Worm (Caenorhabditis elegans) whole organism, L1 larva: Measurements from ENCODE around the gene F10D7.5.
A peak's percentile ranks its signal among the peaks of the same experiment; 100 is the strongest.

Source experiments
- C04F5.9 ChIP-seq: sonication (generic microtip); optimal IDR thresholded peaks from 2 replicates; lab custom pipeline; 2016; ENCODE audit warnings: missing genetic modification characterization, missing compliant biosample characterization
- C16A3.4 ChIP-seq: fragments of 150-350 bp; optimal IDR thresholded peaks from 2 replicates; lab custom pipeline; 2014; ENCODE audit warnings: missing biosample characterization, missing genetic modification characterization
- ama-1 ChIP-seq: fragments of 150-350 bp; optimal IDR thresholded peaks from 2 replicates; lab custom pipeline; 2014
- blmp-1 ChIP-seq: fragments of 150-350 bp; optimal IDR thresholded peaks from 2 replicates; lab custom pipeline; 2014; ENCODE audit warnings: missing biosample characterization, missing genetic modification characterization
- ceh-88 ChIP-seq: fragments of 200-800 bp; sonication (Bioruptor generic); IDR thresholded peaks from 2 replicates; pipeline ENCODE4 v1.3.6; 2022; ENCODE audit warnings: missing genetic modification characterization, missing compliant biosample characterization
- ces-1 ChIP-seq: fragments of 150-350 bp; optimal IDR thresholded peaks from 2 replicates; lab custom pipeline; 2014; ENCODE audit warnings: missing biosample characterization, missing genetic modification reagents, missing genetic modification characterization
- dpl-1 ChIP-seq, 3 experiments: fragments of 150-350 bp in 2 of 3; sonication (generic microtip) in 1 of 3; optimal IDR thresholded peaks; 2 replicates each; lab custom pipeline; 2014 to 2017; ENCODE audit warnings: missing biosample characterization in 3 of 3, missing genetic modification characterization in 3 of 3, missing genetic modification reagents in 3 of 3
- efl-1 ChIP-seq, 4 experiments: fragments of 150-350 bp; optimal IDR thresholded peaks in 3 of 4; peaks in 1 of 4; 1 replicate in 1 of 4; 2 replicates in 3 of 4; lab custom pipeline; 2014; ENCODE audit warnings: missing biosample characterization in 2 of 4, missing genetic modification characterization in 2 of 4, missing genetic modification reagents in 2 of 4
- efl-3 ChIP-seq: fragments of 200-800 bp; sonication (Bioruptor generic); optimal IDR thresholded peaks from 2 replicates; lab custom pipeline; 2018; ENCODE audit warnings: mild to moderate bottlenecking, missing genetic modification characterization, missing compliant biosample characterization
- egl-13 ChIP-seq: sonication (generic microtip); optimal IDR thresholded peaks from 2 replicates; lab custom pipeline; 2016; ENCODE audit warnings: missing genotype, missing genetic modification reagents, missing genetic modification characterization, missing compliant biosample characterization
- egl-27 ChIP-seq, 2 experiments: fragments of 150-350 bp in 1 of 2; sonication (generic microtip); optimal IDR thresholded peaks; 3 replicates each; lab custom pipeline; 2017 to 2018; ENCODE audit warnings: missing biosample characterization in 2 of 2, missing genetic modification characterization in 2 of 2, missing genetic modification reagents in 2 of 2
- elt-3 ChIP-seq, 6 experiments: fragments of 150-350 bp in 1 of 6; sonication (generic microtip); optimal IDR thresholded peaks; 2 replicates each; lab custom pipeline; 2017 to 2018; ENCODE audit warnings: missing biosample characterization in 6 of 6, missing genetic modification characterization in 6 of 6, inconsistent platforms in 1 of 6
- fkh-4 ChIP-seq: sonication (generic microtip); optimal IDR thresholded peaks from 2 replicates; lab custom pipeline; 2016; ENCODE audit warnings: missing compliant biosample characterization, missing genetic modification characterization, borderline replicate concordance
- grh-1 ChIP-seq: fragments of 200-800 bp; sonication (Bioruptor generic); IDR thresholded peaks from 2 replicates; pipeline ENCODE4 v1.3.6; 2022; ENCODE audit warnings: missing genetic modification reagents, missing genetic modification characterization, missing compliant biosample characterization
- hlh-4 ChIP-seq: sonication (generic microtip); optimal IDR thresholded peaks from 2 replicates; lab custom pipeline; 2016; ENCODE audit warnings: mild to moderate bottlenecking, missing genetic modification characterization, missing compliant biosample characterization
- hpl-2 ChIP-seq: fragments of 150-350 bp; optimal IDR thresholded peaks from 2 replicates; lab custom pipeline; 2014; ENCODE audit warnings: missing biosample characterization, missing genetic modification reagents, missing genetic modification characterization
- jun-1 ChIP-seq: fragments of 150-350 bp; optimal IDR thresholded peaks from 2 replicates; lab custom pipeline; 2014; ENCODE audit warnings: missing biosample characterization, missing genetic modification reagents, missing genetic modification characterization
- lin-13 ChIP-seq: fragments of 150-350 bp; optimal IDR thresholded peaks from 2 replicates; lab custom pipeline; 2014; ENCODE audit warnings: missing biosample characterization, missing genetic modification reagents, missing genetic modification characterization
- lin-14 ChIP-seq: fragments of 200-800 bp; sonication (Bioruptor generic); optimal IDR thresholded peaks from 2 replicates; lab custom pipeline; 2018; ENCODE audit warnings: mild to moderate bottlenecking, missing genetic modification characterization, moderate library complexity, missing compliant biosample characterization
- lin-35 ChIP-seq, 2 experiments: fragments of 150-350 bp; optimal IDR thresholded peaks; 2 replicates each; lab custom pipeline; 2014; ENCODE audit warnings: missing biosample characterization in 2 of 2, missing genetic modification characterization in 2 of 2, missing genetic modification reagents in 2 of 2
- lir-3 ChIP-seq: sonication (generic microtip); optimal IDR thresholded peaks from 2 replicates; lab custom pipeline; 2016; ENCODE audit warnings: mild to moderate bottlenecking, missing genetic modification characterization, moderate library complexity, missing compliant biosample characterization; ENCODE audit not compliant: poor library complexity
- lsy-2 ChIP-seq, 2 experiments: fragments of 150-350 bp; optimal IDR thresholded peaks; 2 replicates each; lab custom pipeline; 2014; ENCODE audit warnings: missing biosample characterization in 2 of 2, missing genetic modification characterization in 2 of 2
- mdl-1 ChIP-seq, 2 experiments: fragments of 150-350 bp; optimal IDR thresholded peaks; 2 replicates each; lab custom pipeline; 2014 to 2017; ENCODE audit warnings: missing biosample characterization in 2 of 2, missing genetic modification characterization in 2 of 2, inconsistent platforms in 1 of 2
- nhr-11 ChIP-seq: fragments of 150-350 bp; optimal IDR thresholded peaks from 2 replicates; lab custom pipeline; 2014; ENCODE audit warnings: missing biosample characterization, missing genetic modification characterization
- nhr-19 ChIP-seq: fragments of 200-800 bp; sonication (Bioruptor generic); conservative IDR thresholded peaks from 2 replicates; pipeline ENCODE4 v1.3.6; 2022; ENCODE audit warnings: missing genetic modification characterization, missing compliant biosample characterization
- nhr-20 ChIP-seq: sonication (generic microtip); optimal IDR thresholded peaks from 2 replicates; lab custom pipeline; 2016; ENCODE audit warnings: mild to moderate bottlenecking, missing genetic modification characterization, missing compliant biosample characterization
- nhr-71 ChIP-seq: sonication (generic microtip); optimal IDR thresholded peaks from 2 replicates; lab custom pipeline; 2016; ENCODE audit warnings: mild to moderate bottlenecking, missing genetic modification characterization, moderate library complexity, missing compliant biosample characterization
- nhr-84 ChIP-seq: sonication (generic microtip); optimal IDR thresholded peaks from 2 replicates; lab custom pipeline; 2017; ENCODE audit warnings: missing biosample characterization, missing genetic modification characterization
- nhr-85 ChIP-seq: sonication (generic microtip); peaks from one replicate; lab custom pipeline; 2016; ENCODE audit warnings: missing genetic modification characterization, inconsistent platforms, missing compliant biosample characterization
- nhr-90 ChIP-seq: sonication (generic microtip); optimal IDR thresholded peaks from 2 replicates; lab custom pipeline; 2016; ENCODE audit warnings: mild to moderate bottlenecking, missing genetic modification characterization, missing compliant biosample characterization; ENCODE audit not compliant: poor library complexity
- pax-3 ChIP-seq: fragments of 200-800 bp; sonication (Bioruptor generic); optimal IDR thresholded peaks from 2 replicates; lab custom pipeline; 2018; ENCODE audit warnings: mild to moderate bottlenecking, missing genetic modification characterization, moderate library complexity, missing compliant biosample characterization
- pqm-1 ChIP-seq: sonication (generic microtip); optimal IDR thresholded peaks from 3 replicates; lab custom pipeline; 2017; ENCODE audit warnings: missing biosample characterization, missing genetic modification characterization
- skn-1 ChIP-seq: fragments of 150-350 bp; optimal IDR thresholded peaks from 2 replicates; lab custom pipeline; 2014; ENCODE audit warnings: missing biosample characterization, missing genetic modification characterization
- snu-23 ChIP-seq: sonication (generic microtip); optimal IDR thresholded peaks from 2 replicates; lab custom pipeline; 2016; ENCODE audit warnings: missing genetic modification characterization, missing compliant biosample characterization
- tbx-2 ChIP-seq: sonication (generic microtip); optimal IDR thresholded peaks from 2 replicates; lab custom pipeline; 2016; ENCODE audit warnings: missing genetic modification characterization, missing compliant biosample characterization
- unc-130 ChIP-seq: fragments of 150-350 bp; optimal IDR thresholded peaks from 2 replicates; lab custom pipeline; 2017; ENCODE audit warnings: missing biosample characterization, missing genetic modification characterization, inconsistent platforms
- ztf-4 ChIP-seq: fragments of 150-350 bp; optimal IDR thresholded peaks from 2 replicates; lab custom pipeline; 2014; ENCODE audit warnings: missing biosample characterization, missing genetic modification characterization

The F10D7.5 gene

DNA sequence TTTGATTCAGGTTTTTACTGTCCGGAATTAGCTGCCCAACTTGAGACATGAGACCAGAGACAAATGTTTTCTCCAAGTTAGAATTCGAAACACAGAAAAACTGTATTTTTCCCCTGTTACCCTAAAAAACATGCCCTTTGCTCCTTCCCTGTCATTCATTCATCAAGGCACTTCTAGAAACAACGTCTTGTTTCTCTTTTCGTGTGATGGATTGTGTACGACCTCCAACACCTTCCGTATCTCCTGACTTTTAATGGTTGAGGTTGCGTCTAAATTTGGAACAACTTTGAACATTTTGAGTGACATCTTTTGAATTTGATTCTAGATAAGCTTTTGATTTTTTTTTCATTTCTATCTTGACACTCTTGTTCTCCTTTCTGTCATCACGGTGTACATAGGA, 31.2 kb upstream of the F10D7.5 start (continued):
- TF ChIP-seq lin-14 (GFP tag; lab: Kevin White, UChicago) (peak; percentile 62), hlh-4 (no peak), dpl-1 (GFP tag; optimal IDR thresholded peaks at IDR 0.05; lab: Kevin White, UChicago) (no peak), C04F5.9 (no peak), lsy-2 (tag; optimal IDR thresholded peaks at IDR 0.05; lab: Kevin White, UChicago) (no peak), nhr-11 (tag; lab: Kevin White, UChicago) (no peak), blmp-1 (tag; lab: Kevin White, UChicago) (no peak), nhr-85 (tag; lab: Kevin White, UChicago) (peak; percentile 89), ces-1 (GFP tag; lab: Kevin White, UChicago) (no peak), lir-3 (no peak)

DNA sequence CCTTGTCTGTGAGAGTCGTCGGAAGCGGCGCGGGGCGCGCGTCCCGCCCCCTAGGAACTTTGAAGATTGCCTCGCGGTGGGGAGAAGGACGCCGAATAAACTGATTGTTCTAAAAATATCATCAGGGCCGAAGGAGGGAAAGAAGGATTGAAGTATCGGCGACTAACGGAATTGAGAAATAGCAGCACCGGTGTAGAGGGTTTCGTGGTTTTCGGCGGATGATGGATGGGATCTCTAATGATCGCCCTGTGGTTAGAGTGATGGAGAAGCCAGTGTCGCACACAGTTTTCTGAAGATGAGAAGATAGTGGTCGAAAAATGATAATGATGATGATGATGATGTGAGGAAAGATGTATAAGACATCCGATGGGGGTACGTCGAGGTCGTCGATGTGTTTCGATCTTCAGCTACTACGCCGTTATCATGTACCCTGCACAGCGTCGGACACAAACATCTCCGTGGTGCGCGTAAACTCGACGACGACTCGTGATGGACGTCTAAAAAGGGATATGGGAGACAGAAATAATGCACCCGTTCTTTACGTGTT, 30.2 kb upstream of the F10D7.5 start, which contains the start of gene osm-11:
Gene osm-11 (minus strand): TSS at position 51 of the 547 bp plus-strand sequence.
- TF ChIP-seq efl-3 (no peak), egl-13 (tag; lab: Kevin White, UChicago) (no peak), grh-1 (GFP tag; lab: Robert Waterston, UW) (peak; percentile 46), unc-130 (tag; lab: Kevin White, UChicago) (peak; percentile 56), lsy-2 (tag; optimal IDR thresholded peaks at IDR 0.05; lab: Kevin White, UChicago) (peak in 1 of 2 experiments; percentile 1), lin-13 (GFP tag; lab: Kevin White, UChicago) (no peak), nhr-19 (GFP tag; lab: Robert Waterston, UW) (peak; percentile 49), C16A3.4 (no peak), lin-14 (GFP tag; lab: Kevin White, UChicago) (peak; percentile 50), tbx-2 (tag; lab: Kevin White, UChicago) (peak; percentile 63), efl-1 (optimal IDR thresholded peaks at IDR 0.05; lab: Kevin White, UChicago) (no peak), efl-1 (GFP tag; optimal IDR thresholded peaks at IDR 0.05 in 1 of 2; lab: Kevin White, UChicago) (no peak), fkh-4 (tag; lab: Kevin White, UChicago) (no peak), elt-3 (tag; optimal IDR thresholded peaks at IDR 0.05; lab: Kevin White, UChicago) (peak in 5 of 6 experiments; percentile 21 to 65 (median 42)), dpl-1 (GFP tag; optimal IDR thresholded peaks at IDR 0.05; lab: Kevin White, UChicago) (peak in 1 of 3 experiments; percentile 1), lin-35 (GFP tag; optimal IDR thresholded peaks at IDR 0.05; lab: Kevin White, UChicago) (peak in 1 of 2 experiments; percentile 31), blmp-1 (tag; lab: Kevin White, UChicago) (peak; percentile 84), nhr-20 (tag; lab: Kevin White, UChicago) (peak; percentile 69), nhr-84 (tag; lab: Kevin White, UChicago) (no peak), nhr-90 (tag; lab: Kevin White, UChicago) (peak; percentile 62), nhr-71 (tag; lab: Kevin White, UChicago) (peak; percentile 80), skn-1 (tag; lab: Kevin White, UChicago) (peak; percentile 13), egl-27 (tag; optimal IDR thresholded peaks at IDR 0.05; lab: Kevin White, UChicago) (peak in 1 of 2 experiments; percentile 20), pqm-1 (tag; lab: Kevin White, UChicago) (no peak), pax-3 (tag; lab: Kevin White, UChicago) (no peak), mdl-1 (tag; optimal IDR thresholded peaks at IDR 0.05; lab: Kevin White, UChicago) (peak in 1 of 2 experiments; percentile 4), nhr-85 (tag; lab: Kevin White, UChicago) (peak; percentile 98), ceh-88 (no peak), snu-23 (GFP tag; lab: Kevin White, UChicago) (peak; percentile 52)

DNA sequence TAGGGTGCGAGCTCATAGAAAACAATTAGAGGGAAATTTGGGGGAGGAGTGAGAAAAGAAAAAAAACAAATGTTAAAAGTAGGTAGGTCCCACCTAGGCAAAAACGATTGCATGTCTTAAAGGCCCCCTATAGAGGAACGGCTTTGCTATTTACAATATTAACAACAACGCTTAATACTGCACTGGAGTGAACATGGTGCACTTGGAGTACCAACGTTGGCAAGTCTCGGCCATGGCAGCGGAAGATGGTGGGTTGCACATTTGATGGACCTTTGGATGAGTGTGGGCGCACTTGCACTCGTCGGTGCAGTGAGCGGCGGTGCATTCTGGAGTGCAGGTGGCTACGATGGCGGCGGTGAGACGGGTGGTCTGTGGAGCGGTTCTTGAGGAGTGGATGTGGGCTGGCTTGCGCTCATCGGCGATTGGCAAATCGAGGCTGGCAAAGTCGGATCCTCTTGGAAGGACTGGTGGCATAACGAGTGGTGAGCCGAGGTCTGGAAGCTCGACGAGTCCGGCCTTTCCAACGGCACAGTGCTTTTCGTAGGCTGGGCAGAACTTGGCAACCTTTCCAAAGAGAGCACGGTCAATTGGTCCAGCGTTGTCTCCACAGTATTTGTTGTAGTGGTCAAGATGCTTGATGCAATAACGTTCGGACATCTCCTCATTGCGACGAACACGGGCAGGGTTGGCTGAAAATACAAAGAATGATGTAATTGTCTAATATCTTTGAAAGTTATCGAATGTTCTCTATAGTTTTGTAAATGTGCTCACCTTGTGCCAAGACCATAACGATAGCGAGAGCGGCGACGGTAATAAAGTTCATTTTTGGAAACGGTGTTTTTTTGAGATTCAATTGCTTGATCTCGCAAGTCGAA, 29.4 kb upstream of the F10D7.5 start:
- TF ChIP-seq ztf-4 (tag; lab: Kevin White, UChicago): peak; percentile 6
- peak; percentile 95 for TF ChIP-seq ama-1 (lab: Kevin White, UChicago)
- no peak for TF ChIP-seq jun-1 (tag; lab: Kevin White, UChicago)
- no peak for TF ChIP-seq ces-1 (GFP tag; lab: Kevin White, UChicago)
- no peak for TF ChIP-seq efl-1 (optimal IDR thresholded peaks at IDR 0.05; lab: Kevin White, UChicago)
- TF ChIP-seq efl-1 (GFP tag; optimal IDR thresholded peaks at IDR 0.05 in 1 of 2; lab: Kevin White, UChicago): peak in 1 of 2 experiments; percentile 84
- peak; percentile 35 for TF ChIP-seq hpl-2 (GFP tag; lab: Kevin White, UChicago)
- peak in 1 of 6 experiments; percentile 12 for TF ChIP-seq elt-3 (tag; optimal IDR thresholded peaks at IDR 0.05; lab: Kevin White, UChicago)
- no peak for TF ChIP-seq pax-3 (tag; lab: Kevin White, UChicago)
